Worm (Caenorhabditis elegans): ENCODE results near the gene C49C3.15.

ce11 chrIV:17371469-17371868 lies 37.4 kb downstream of the C49C3.15 start, which contains the start of gene C30H6.5:
- no peak for TF ChIP-seq pqm-1 (tag; optimal IDR thresholded peaks at IDR 0.05)
- TF ChIP-seq unc-62 (GFP tag; optimal IDR thresholded peaks at IDR 0.05): no peak
- no peak for TF ChIP-seq ztf-4 (tag; optimal IDR thresholded peaks at IDR 0.05)
- no peak for TF ChIP-seq lin-15B (tag; optimal IDR thresholded peaks at IDR 0.05)
- no peak for TF ChIP-seq elt-3 (tag; optimal IDR thresholded peaks at IDR 0.05)
- TF ChIP-seq ZK546.5 (tag; optimal IDR thresholded peaks at IDR 0.05): no peak
- no peak for TF ChIP-seq daf-12 (tag; optimal IDR thresholded peaks at IDR 0.05)
- TF ChIP-seq egl-27 (tag; optimal IDR thresholded peaks at IDR 0.05): no peak
- TF ChIP-seq lin-39 (tag; optimal IDR thresholded peaks at IDR 0.05): no peak
- TF ChIP-seq ceh-16 (tag; optimal IDR thresholded peaks at IDR 0.05): no peak
- no peak for TF ChIP-seq nhr-25 (tag; optimal IDR thresholded peaks at IDR 0.05)

Measured in whole organism, L3 larva.